Fruit fly (Drosophila melanogaster) S2 (cell line): ENCODE measurements around the gene CG7970.

Source experiments
- CG8478 ChIP-seq: fragments of >200 bp; optimal IDR thresholded peaks from 2 replicates; lab custom pipeline; 2018
- CTCF ChIP-seq, 2 experiments: fragments of >200 bp; optimal IDR thresholded peaks; 2 replicates each; lab custom pipeline; 2018

dm6 chr3L:1648690-1649355 is 3.7 kb upstream of the CG7970 start, which contains the start of gene CG13920:
- TF ChIP-seq CG8478 (lab: Kevin White, UChicago) (no peak), CTCF (optimal IDR thresholded peaks at IDR 0.05; lab: Kevin White, UChicago) (no peak)
